Worm (Caenorhabditis elegans): ENCODE results near the gene twk-4.

- TF ChIP-seq ama-1 (optimal IDR thresholded peaks at IDR 0.05) (no peak), flt-1 (GFP tag; IDR thresholded peaks at IDR 0.05) (no peak), tbx-11 (GFP tag; IDR thresholded peaks at IDR 0.05) (no peak), tbx-37 (GFP tag; conservative IDR thresholded peaks at IDR 0.05) (no peak), ets-7 (tag; optimal IDR thresholded peaks at IDR 0.05) (no peak), F13C5.2 (tag; optimal IDR thresholded peaks at IDR 0.05) (peak; percentile 23), hnd-1 (tag; optimal IDR thresholded peaks at IDR 0.05) (no peak), B0310.2 (tag; optimal IDR thresholded peaks at IDR 0.05) (no peak), pes-1 (GFP tag; IDR thresholded peaks at IDR 0.05) (no peak), hmbx-1 (tag; optimal IDR thresholded peaks at IDR 0.05) (no peak), tra-4 (tag; optimal IDR thresholded peaks at IDR 0.05) (no peak), scrt-1 (GFP tag; IDR thresholded peaks at IDR 0.05) (no peak), hmg-4 (GFP tag; optimal IDR thresholded peaks at IDR 0.05) (no peak), sea-1 (GFP tag; conservative IDR thresholded peaks at IDR 0.05) (no peak)
These were observed 48.7 kb upstream of the twk-4 start for ce11 chrII:9242804-9243203.

Data from whole organism, early embryonic.